Fruit fly (Drosophila melanogaster): ENCODE measurements around the gene CG11294.

DNA sequence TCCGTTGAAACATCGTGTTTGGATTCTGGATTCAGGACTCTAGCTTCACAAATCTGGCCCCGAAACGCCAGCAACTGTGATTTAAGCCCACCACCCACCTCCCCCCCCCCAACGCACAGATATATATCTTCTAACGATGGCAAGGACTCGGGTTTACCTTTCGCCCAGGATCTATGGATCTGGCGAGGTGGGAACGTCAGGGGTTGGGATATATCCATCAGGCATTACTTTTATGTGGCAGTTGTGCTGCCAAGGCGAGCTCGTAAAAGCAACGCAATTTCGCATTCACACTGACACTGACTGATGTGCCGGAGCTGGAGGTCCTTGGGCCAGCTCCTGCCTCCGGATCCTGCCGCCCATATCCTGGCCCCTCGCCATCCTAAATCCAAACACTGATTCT, 39.0 kb upstream of the CG11294 start:
- TF ChIP-seq spab (GFP tag; optimal IDR thresholded peaks at IDR 0.05): no peak
- TF ChIP-seq CG16779 (tag; optimal IDR thresholded peaks at IDR 0.05): no peak
- no peak for TF ChIP-seq Eip78C (GFP tag)
- TF ChIP-seq Hr39 (GFP tag; optimal IDR thresholded peaks at IDR 0.05): no peak

All from whole organism, prepupa.